Worm (Caenorhabditis elegans) whole organism, L4 larva: ENCODE data around the gene set-15.

Experiments used
- F49E8.2 ChIP-seq: sonication (generic microtip); optimal IDR thresholded peaks from 2 replicates; lab custom pipeline; 2016; ENCODE audit warnings: missing compliant biosample characterization, mild to moderate bottlenecking, missing genetic modification characterization, borderline replicate concordance
- ama-1 ChIP-seq: fragments of 150-350 bp; optimal IDR thresholded peaks from 2 replicates; lab custom pipeline; 2014; ENCODE audit warnings: inconsistent platforms, mixed read lengths
- ceh-28 ChIP-seq: fragments of 150-350 bp; optimal IDR thresholded peaks from 2 replicates; lab custom pipeline; 2014; ENCODE audit warnings: missing biosample characterization, missing genetic modification reagents, missing genetic modification characterization
- ceh-82 ChIP-seq: sonication (generic microtip); optimal IDR thresholded peaks from 2 replicates; lab custom pipeline; 2017; ENCODE audit warnings: missing biosample characterization, missing genetic modification characterization
- dve-1 ChIP-seq: sonication (generic microtip); optimal IDR thresholded peaks from 2 replicates; lab custom pipeline; 2017; ENCODE audit warnings: antibody characterized with exemption, mild to moderate bottlenecking, missing genetic modification characterization, missing compliant biosample characterization; ENCODE audit not compliant: insufficient read depth
- lin-13 ChIP-seq: fragments of 150-350 bp; optimal IDR thresholded peaks from 2 replicates; lab custom pipeline; 2014; ENCODE audit warnings: missing biosample characterization, missing genetic modification reagents, missing genetic modification characterization
- lin-39 ChIP-seq: fragments of 150-350 bp; optimal IDR thresholded peaks from 2 replicates; lab custom pipeline; 2014; ENCODE audit warnings: missing biosample characterization, missing genetic modification reagents, missing genetic modification characterization
- nhr-11 ChIP-seq: fragments of 150-350 bp; optimal IDR thresholded peaks from 2 replicates; lab custom pipeline; 2014; ENCODE audit warnings: missing biosample characterization, missing genetic modification characterization
- pha-4 ChIP-seq, 2 experiments: fragments of 150-350 bp in 1 of 2; fragments of 200-800 bp in 1 of 2; sonication (Bioruptor generic) in 1 of 2; IDR thresholded peaks in 1 of 2; optimal IDR thresholded peaks in 1 of 2; 2 replicates each; pipeline versions ENCODE4 v1.3.6 to Lab custom; 2014 to 2022; ENCODE audit warnings: missing genetic modification characterization in 2 of 2, missing genetic modification reagents in 2 of 2, missing biosample characterization in 1 of 2, missing compliant biosample characterization in 1 of 2
- unc-39 ChIP-seq: sonication (generic microtip); optimal IDR thresholded peaks from 2 replicates; lab custom pipeline; 2017; ENCODE audit warnings: missing biosample characterization, missing genetic modification characterization

DNA sequence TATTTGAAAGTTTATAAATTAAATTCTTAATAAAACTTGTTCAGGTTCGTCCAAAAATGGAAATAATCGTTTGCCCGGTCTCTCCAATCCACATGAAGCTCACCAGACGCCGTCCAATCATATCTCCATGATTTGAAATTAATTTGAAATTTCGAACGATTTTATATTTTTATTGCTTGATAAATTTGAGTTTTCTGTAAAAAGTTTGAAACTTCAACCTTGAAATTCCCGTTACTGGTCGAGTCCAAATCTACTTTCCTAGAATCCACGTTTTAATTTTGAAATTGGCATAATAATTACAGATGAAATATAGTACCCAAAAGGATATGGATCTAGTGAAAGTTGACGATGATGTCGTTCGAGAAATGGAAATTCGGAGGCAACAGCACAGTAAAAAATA, 15.6 kb downstream of the set-15 start, which contains the start of gene npp-26:
- TF ChIP-seq F49E8.2 (tag; lab: Kevin White, UChicago) (no peak), dve-1 (tag; lab: Kevin White, UChicago) (no peak), unc-39 (tag; lab: Kevin White, UChicago) (no peak), ceh-82 (tag; lab: Kevin White, UChicago) (no peak), pha-4 (GFP tag; IDR thresholded peaks at IDR 0.05; lab: Robert Waterston, UW) (no peak), pha-4 (tag; optimal IDR thresholded peaks at IDR 0.05; lab: Kevin White, UChicago) (no peak), lin-39 (tag; lab: Kevin White, UChicago) (no peak), nhr-11 (tag; lab: Kevin White, UChicago) (no peak), ama-1 (lab: Kevin White, UChicago) (no peak), ceh-28 (tag; lab: Kevin White, UChicago) (no peak), lin-13 (GFP tag; lab: Kevin White, UChicago) (no peak)
